Fruit fly (Drosophila melanogaster) whole organism, prepupa: ENCODE measurements around the gene CG14984.

Experiments used
- Blimp-1 ChIP-seq: fragments of 200-800 bp; sonication (Bioruptor generic); optimal IDR thresholded peaks from 3 replicates; lab custom pipeline; 2017; ENCODE audit warnings: missing biosample characterization, missing genetic modification characterization, mild to moderate bottlenecking, moderate library complexity, missing genetic modification reagents
- CG10631 ChIP-seq: fragments of 200-800 bp; sonication (Bioruptor generic); optimal IDR thresholded peaks from 2 replicates; lab custom pipeline; 2016; ENCODE audit warnings: missing biosample characterization, missing genetic modification characterization
- CG11762 ChIP-seq: fragments of 200-800 bp; sonication (Bioruptor generic); optimal IDR thresholded peaks from 3 replicates; lab custom pipeline; 2016; ENCODE audit warnings: missing biosample characterization, missing genetic modification characterization; ENCODE audit not compliant: insufficient read depth
- CG11902 ChIP-seq: fragments of 200-800 bp; sonication (Bioruptor generic); optimal IDR thresholded peaks from 3 replicates; lab custom pipeline; 2016; ENCODE audit warnings: missing biosample characterization, missing genetic modification characterization
- CG1621 ChIP-seq: fragments of 200-800 bp; sonication (Bioruptor generic); optimal IDR thresholded peaks from 3 replicates; lab custom pipeline; 2018; ENCODE audit warnings: missing biosample characterization, mild to moderate bottlenecking, missing genetic modification characterization
- CG16779 ChIP-seq: fragments of 200-800 bp; sonication (Bioruptor generic); optimal IDR thresholded peaks from 3 replicates; lab custom pipeline; 2017; ENCODE audit warnings: missing biosample characterization, mild to moderate bottlenecking, missing genetic modification characterization
- CG3032 ChIP-seq: fragments of 200-800 bp; optimal IDR thresholded peaks from 2 replicates; lab custom pipeline; 2019; ENCODE audit warnings: missing biosample characterization, mild to moderate bottlenecking, missing genetic modification characterization, moderate library complexity
- CG31627 ChIP-seq: fragments of 200-800 bp; sonication (Bioruptor generic); optimal IDR thresholded peaks from 3 replicates; lab custom pipeline; 2016; ENCODE audit warnings: missing biosample characterization, missing genetic modification characterization
- CG32006 ChIP-seq: fragments of 200-800 bp; sonication (Bioruptor generic); optimal IDR thresholded peaks from 3 replicates; lab custom pipeline; 2017; ENCODE audit warnings: missing biosample characterization, mild to moderate bottlenecking, missing genetic modification characterization
- CG34406 ChIP-seq: fragments of 200-800 bp; sonication (Bioruptor generic); optimal IDR thresholded peaks from 3 replicates; lab custom pipeline; 2016; ENCODE audit warnings: missing biosample characterization, missing genetic modification characterization
- CG3919 ChIP-seq: fragments of 200-800 bp; sonication (Bioruptor generic); optimal IDR thresholded peaks from 3 replicates; lab custom pipeline; 2016; ENCODE audit warnings: missing biosample characterization, missing genetic modification characterization
- CG4318 ChIP-seq: fragments of 200-800 bp; sonication (Bioruptor generic); optimal IDR thresholded peaks from 3 replicates; lab custom pipeline; 2017; ENCODE audit warnings: missing biosample characterization, mild to moderate bottlenecking, missing genetic modification characterization
- CG6163 ChIP-seq: fragments of 200-800 bp; sonication (Bioruptor generic); IDR thresholded peaks from 3 replicates; pipeline ENCODE4 v1.3.6; 2022; ENCODE audit warnings: missing biosample characterization, missing genetic modification characterization
- CG6792 ChIP-seq: fragments of 200-800 bp; sonication (Bioruptor generic); optimal IDR thresholded peaks from 3 replicates; lab custom pipeline; 2016; ENCODE audit warnings: missing biosample characterization, missing genetic modification characterization
- CG6808 ChIP-seq: fragments of 200-800 bp; sonication (Bioruptor generic); optimal IDR thresholded peaks from 3 replicates; lab custom pipeline; 2017; ENCODE audit warnings: missing biosample characterization, missing genetic modification characterization, mild to moderate bottlenecking, moderate library complexity, missing genetic modification reagents
- CG6854 ChIP-seq: fragments of 200-800 bp; sonication (Bioruptor generic); optimal IDR thresholded peaks from 2 replicates; lab custom pipeline; 2017; ENCODE audit warnings: missing biosample characterization, mild to moderate bottlenecking, missing genetic modification characterization
- CG7368 ChIP-seq: fragments of 200-800 bp; sonication (Bioruptor generic); optimal IDR thresholded peaks from 3 replicates; lab custom pipeline; 2016; ENCODE audit warnings: missing biosample characterization, missing genetic modification characterization
- CG8119 ChIP-seq: fragments of 200-800 bp; sonication (Bioruptor generic); IDR thresholded peaks from 3 replicates; pipeline ENCODE4 v1.3.6; 2022; ENCODE audit warnings: missing biosample characterization, missing genetic modification characterization
- CG8319 ChIP-seq: fragments of 200-800 bp; sonication (Bioruptor generic); optimal IDR thresholded peaks from 3 replicates; lab custom pipeline; 2016; ENCODE audit warnings: missing biosample characterization, missing genetic modification characterization
- Eip75B ChIP-seq: fragments of 200-800 bp; sonication (Bioruptor generic); optimal IDR thresholded peaks from 3 replicates; lab custom pipeline; 2016; ENCODE audit warnings: missing biosample characterization, missing genetic modification characterization
- Eip78C ChIP-seq: fragments of 200-800 bp; sonication (Bioruptor generic); peaks from one replicate; lab custom pipeline; 2016; ENCODE audit warnings: missing biosample characterization, missing genetic modification characterization
- Eip93F ChIP-seq: fragments of 200-800 bp; sonication (Bioruptor generic); optimal IDR thresholded peaks from 2 replicates; lab custom pipeline; 2016; ENCODE audit warnings: missing biosample characterization, mild to moderate bottlenecking, missing genetic modification characterization
- Ets21C ChIP-seq: fragments of 200-800 bp; sonication (Bioruptor generic); optimal IDR thresholded peaks from 3 replicates; lab custom pipeline; 2016; ENCODE audit warnings: missing biosample characterization, missing genetic modification characterization
- Gug ChIP-seq: fragments of 200-800 bp; sonication (Bioruptor generic); IDR thresholded peaks from 2 replicates; pipeline ENCODE4 v1.3.6; 2022; ENCODE audit warnings: missing biosample characterization, missing genetic modification characterization
- Hr38 ChIP-seq: sonication (Bioruptor generic); optimal IDR thresholded peaks from 2 replicates; lab custom pipeline; 2016; ENCODE audit warnings: missing biosample characterization, missing genetic modification characterization
- Hr39 ChIP-seq: fragments of 200-800 bp; sonication (Bioruptor generic); optimal IDR thresholded peaks from 2 replicates; lab custom pipeline; 2016; ENCODE audit warnings: missing biosample characterization, missing genetic modification characterization
- Hr4 ChIP-seq: fragments of 200-800 bp; sonication (Bioruptor generic); optimal IDR thresholded peaks from 3 replicates; lab custom pipeline; 2016; ENCODE audit warnings: missing biosample characterization, missing genetic modification characterization
- Lpt ChIP-seq: fragments of 200-800 bp; sonication (Bioruptor generic); optimal IDR thresholded peaks from 3 replicates; lab custom pipeline; 2016; ENCODE audit warnings: missing biosample characterization, missing genetic modification characterization
- Met ChIP-seq: fragments of 200-800 bp; sonication (Bioruptor generic); optimal IDR thresholded peaks from 3 replicates; lab custom pipeline; 2016; ENCODE audit warnings: missing biosample characterization, missing genetic modification characterization
- OdsH ChIP-seq: fragments of 200-800 bp; sonication (Bioruptor generic); optimal IDR thresholded peaks from 3 replicates; lab custom pipeline; 2016; ENCODE audit warnings: missing biosample characterization, missing genetic modification characterization
- Sox14 ChIP-seq: fragments of 200-800 bp; sonication (Bioruptor generic); optimal IDR thresholded peaks from 3 replicates; lab custom pipeline; 2016; ENCODE audit warnings: missing biosample characterization, missing genetic modification characterization
- Sox15 ChIP-seq: fragments of 200-800 bp; sonication (Bioruptor generic); optimal IDR thresholded peaks from 3 replicates; lab custom pipeline; 2016; ENCODE audit warnings: missing biosample characterization, missing genetic modification characterization
- achi ChIP-seq: fragments of 200-800 bp; sonication (Bioruptor generic); optimal IDR thresholded peaks from 3 replicates; lab custom pipeline; 2016; ENCODE audit warnings: missing biosample characterization, missing genetic modification characterization
- acj6 ChIP-seq: fragments of 200-800 bp; sonication (Bioruptor generic); optimal IDR thresholded peaks from 3 replicates; lab custom pipeline; 2016; ENCODE audit warnings: missing biosample characterization, missing genetic modification characterization
- dac ChIP-seq: fragments of 200-800 bp; sonication (Bioruptor generic); optimal IDR thresholded peaks from 2 replicates; lab custom pipeline; 2017; ENCODE audit warnings: missing biosample characterization, mild to moderate bottlenecking, missing genetic modification characterization
- dsx ChIP-seq: fragments of 200-800 bp; optimal IDR thresholded peaks from 3 replicates; lab custom pipeline; 2019; ENCODE audit warnings: missing biosample characterization, mild to moderate bottlenecking, missing genetic modification characterization, moderate library complexity; ENCODE audit not compliant: poor library complexity, severe bottlenecking
- esn ChIP-seq: fragments of 200-800 bp; sonication (Bioruptor generic); optimal IDR thresholded peaks from 2 replicates; lab custom pipeline; 2016; ENCODE audit warnings: missing biosample characterization, mild to moderate bottlenecking, missing genetic modification characterization, moderate library complexity
- fd59A ChIP-seq: fragments of 200-800 bp; sonication (Bioruptor generic); optimal IDR thresholded peaks from 2 replicates; lab custom pipeline; 2017; ENCODE audit warnings: missing biosample characterization, mild to moderate bottlenecking, missing genetic modification characterization, missing genetic modification reagents
- fkh ChIP-seq: fragments of 200-800 bp; sonication (Bioruptor generic); optimal IDR thresholded peaks from 3 replicates; lab custom pipeline; 2017; ENCODE audit warnings: missing biosample characterization, mild to moderate bottlenecking, missing genetic modification characterization, moderate library complexity
- lz ChIP-seq: fragments of 200-800 bp; sonication (Bioruptor generic); optimal IDR thresholded peaks from 3 replicates; lab custom pipeline; 2016; ENCODE audit warnings: missing biosample characterization, missing genetic modification characterization
- pdm3 ChIP-seq: fragments of 200-800 bp; sonication (Bioruptor generic); optimal IDR thresholded peaks from 3 replicates; lab custom pipeline; 2016; ENCODE audit warnings: missing biosample characterization, missing genetic modification characterization
- salr ChIP-seq, 2 experiments: fragments of 200-800 bp; sonication (Bioruptor generic); optimal IDR thresholded peaks; 3 replicates each; lab custom pipeline; 2016 to 2018; ENCODE audit warnings: missing biosample characterization in 2 of 2, missing genetic modification characterization in 2 of 2, mild to moderate bottlenecking in 1 of 2
- spab ChIP-seq: fragments of 200-800 bp; sonication (Bioruptor generic); optimal IDR thresholded peaks from 2 replicates; lab custom pipeline; 2017; ENCODE audit warnings: missing biosample characterization, mild to moderate bottlenecking, missing genetic modification characterization, missing genetic modification reagents
- ss ChIP-seq, 2 experiments: fragments of 200-800 bp; sonication (Bioruptor generic); optimal IDR thresholded peaks; 2 replicates in 1 of 2; 3 replicates in 1 of 2; lab custom pipeline; 2017 to 2018; ENCODE audit warnings: mild to moderate bottlenecking in 2 of 2, missing biosample characterization in 2 of 2, missing genetic modification characterization in 2 of 2, moderate library complexity in 1 of 2
- svp ChIP-seq: fragments of 200-800 bp; sonication (Bioruptor generic); peaks from one replicate; lab custom pipeline; 2016; ENCODE audit warnings: missing biosample characterization, missing genetic modification characterization
- topi ChIP-seq: fragments of 200-800 bp; sonication (Bioruptor generic); optimal IDR thresholded peaks from 3 replicates; lab custom pipeline; 2016; ENCODE audit warnings: missing biosample characterization, missing genetic modification characterization
- vri ChIP-seq: fragments of 200-800 bp; sonication (Bioruptor generic); optimal IDR thresholded peaks from 3 replicates; lab custom pipeline; 2016; ENCODE audit warnings: missing biosample characterization, mild to moderate bottlenecking, missing genetic modification characterization

CG14984 gene

dm6 chr3L:3952468-3952867 lies at the start of gene CG14984 (continued):
- peak; percentile 88 for TF ChIP-seq topi (GFP tag; lab: Kevin White, UChicago)
- TF ChIP-seq Hr39 (GFP tag; lab: Kevin White, UChicago) = peak; percentile 75
- TF ChIP-seq pdm3 = peak; percentile 77
- peak; percentile 71 to 81 for TF ChIP-seq salr (GFP tag; optimal IDR thresholded peaks at IDR 0.05; lab: Kevin White, UChicago)
- peak; percentile 84 for TF ChIP-seq CG7368 (GFP tag; lab: Kevin White, UChicago)
- peak; percentile 42 for TF ChIP-seq CG1621 (tag; lab: Kevin White, UChicago)
- peak; percentile 82 for TF ChIP-seq CG31627 (GFP tag; lab: Kevin White, UChicago)
- peak; percentile 89 for TF ChIP-seq CG3032

- TF ChIP-seq Hr4 = no peak
- no peak for TF ChIP-seq svp
- TF ChIP-seq Eip78C (GFP tag; lab: Kevin White, UChicago) = no peak
- no peak for TF ChIP-seq Hr39 (GFP tag; lab: Kevin White, UChicago)
- no peak for TF ChIP-seq Lpt
- no peak for TF ChIP-seq Sox15 (GFP tag; lab: Kevin White, UChicago)
- TF ChIP-seq CG3032 = no peak
- TF ChIP-seq CG8119 (GFP tag; lab: Robert Waterston, UW) = no peak
- TF ChIP-seq CG6163 (GFP tag; lab: Robert Waterston, UW) = no peak
These were observed 49.1 kb upstream of the CG14984 start for dm6 chr3L:4001500-4001899.

dm6 chr3L:4000711-4001110 lies 48.4 kb upstream of the CG14984 start:
- TF ChIP-seq achi (GFP tag; lab: Kevin White, UChicago) (peak; percentile 16), CG8119 (GFP tag; lab: Robert Waterston, UW) (no peak), Eip78C (GFP tag; lab: Kevin White, UChicago) (no peak), Met (no peak), CG11902 (GFP tag; lab: Kevin White, UChicago) (no peak), CG6163 (GFP tag; lab: Robert Waterston, UW) (no peak), Blimp-1 (GFP tag; lab: Kevin White, UChicago) (no peak), spab (GFP tag; lab: Kevin White, UChicago) (no peak), CG8319 (no peak), acj6 (GFP tag; lab: Kevin White, UChicago) (peak; percentile 48), esn (GFP tag; lab: Kevin White, UChicago) (no peak), salr (GFP tag; optimal IDR thresholded peaks at IDR 0.05; lab: Kevin White, UChicago) (no peak), fd59A (GFP tag; lab: Kevin White, UChicago) (peak; percentile 39), CG1621 (tag; lab: Kevin White, UChicago) (no peak), CG6808 (GFP tag; lab: Kevin White, UChicago) (no peak), CG3032 (no peak), vri (GFP tag; lab: Kevin White, UChicago) (no peak), CG4318 (GFP tag; lab: Kevin White, UChicago) (peak; percentile 1), CG16779 (no peak), Sox14 (GFP tag; lab: Kevin White, UChicago) (no peak), CG34406 (GFP tag; lab: Kevin White, UChicago) (peak; percentile 21), CG11762 (no peak), Ets21C (GFP tag; lab: Kevin White, UChicago) (no peak), Hr38 (GFP tag; lab: Kevin White, UChicago) (no peak), Hr39 (GFP tag; lab: Kevin White, UChicago) (no peak), pdm3 (peak; percentile 22), OdsH (GFP tag; lab: Kevin White, UChicago) (peak; percentile 27), lz (no peak), dsx (GFP tag; lab: Kevin White, UChicago) (no peak), CG6854 (GFP tag; lab: Kevin White, UChicago) (no peak), topi (GFP tag; lab: Kevin White, UChicago) (no peak), dac (GFP tag; lab: Kevin White, UChicago) (no peak), Eip75B (GFP tag; lab: Kevin White, UChicago) (no peak), Gug (GFP tag; lab: Robert Waterston, UW) (no peak), fkh (GFP tag; lab: Kevin White, UChicago) (no peak), CG3919 (GFP tag; lab: Kevin White, UChicago) (no peak), ss (GFP tag; optimal IDR thresholded peaks at IDR 0.05; lab: Kevin White, UChicago) (peak in 1 of 2 experiments; percentile 56), CG32006 (peak; percentile 56), CG6792 (GFP tag; lab: Kevin White, UChicago) (no peak), CG10631 (GFP tag; lab: Kevin White, UChicago) (peak; percentile 16), Hr4 (peak; percentile 4), CG7368 (GFP tag; lab: Kevin White, UChicago) (no peak), Eip93F (no peak)
